Worm (Caenorhabditis elegans) whole organism, mixed stage, embryonic: Measurements from ENCODE around the gene die-1.

ENCODE experiments used
- M03D4.4 ChIP-seq: sonication (generic microtip); optimal IDR thresholded peaks from 2 replicates; lab custom pipeline; 2017; ENCODE audit warnings: mild to moderate bottlenecking, missing genetic modification characterization, missing compliant biosample characterization
- bed-3 ChIP-seq: fragments of 200-800 bp; sonication (Bioruptor generic); optimal IDR thresholded peaks from 3 replicates; lab custom pipeline; 2018; ENCODE audit warnings: mild to moderate bottlenecking, missing genetic modification characterization, moderate library complexity, missing compliant biosample characterization
- blmp-1 ChIP-seq: fragments of 150-350 bp; optimal IDR thresholded peaks from 2 replicates; lab custom pipeline; 2014; ENCODE audit warnings: missing biosample characterization, missing genetic modification characterization
- ceh-83 ChIP-seq: fragments of 200-800 bp; sonication (Bioruptor generic); optimal IDR thresholded peaks from 2 replicates; lab custom pipeline; 2018; ENCODE audit warnings: mild to moderate bottlenecking, missing genetic modification characterization, missing compliant biosample characterization
- ces-1 ChIP-seq: fragments of 150-350 bp; optimal IDR thresholded peaks from 2 replicates; lab custom pipeline; 2014; ENCODE audit warnings: missing biosample characterization, missing genetic modification reagents, missing genetic modification characterization
- cnd-1 ChIP-seq: fragments of 200-800 bp; sonication (Bioruptor generic); optimal IDR thresholded peaks from 2 replicates; lab custom pipeline; 2018; ENCODE audit warnings: mild to moderate bottlenecking, missing genetic modification characterization, missing compliant biosample characterization
- drap-1 ChIP-seq: fragments of 200-800 bp; sonication (Bioruptor generic); optimal IDR thresholded peaks from 3 replicates; lab custom pipeline; 2018; ENCODE audit warnings: mild to moderate bottlenecking, missing genetic modification characterization, missing compliant biosample characterization
- elt-3 ChIP-seq: fragments of 150-350 bp; optimal IDR thresholded peaks from 2 replicates; lab custom pipeline; 2014; ENCODE audit warnings: missing biosample characterization, missing genetic modification characterization
- flh-1 ChIP-seq: fragments of 200-800 bp; sonication (Bioruptor generic); optimal IDR thresholded peaks from 2 replicates; lab custom pipeline; 2018; ENCODE audit warnings: mild to moderate bottlenecking, missing genetic modification characterization, moderate library complexity, missing compliant biosample characterization
- hlh-1 ChIP-seq: fragments of 150-350 bp; optimal IDR thresholded peaks from 2 replicates; lab custom pipeline; 2014; ENCODE audit warnings: missing biosample characterization, missing genetic modification reagents, missing genetic modification characterization
- lin-13 ChIP-seq: fragments of 150-350 bp; optimal IDR thresholded peaks from 2 replicates; lab custom pipeline; 2014; ENCODE audit warnings: missing biosample characterization, missing genetic modification characterization
- lin-32 ChIP-seq: fragments of 200-800 bp; sonication (Bioruptor generic); optimal IDR thresholded peaks from 2 replicates; lab custom pipeline; 2018; ENCODE audit warnings: mild to moderate bottlenecking, missing genetic modification characterization, missing compliant biosample characterization
- lsy-2 ChIP-seq: fragments of 150-350 bp; optimal IDR thresholded peaks from 2 replicates; lab custom pipeline; 2014; ENCODE audit warnings: missing biosample characterization, missing genetic modification characterization
- mab-5 ChIP-seq: fragments of 150-350 bp; optimal IDR thresholded peaks from 2 replicates; lab custom pipeline; 2014; ENCODE audit warnings: missing biosample characterization, missing genetic modification characterization
- mep-1 ChIP-seq: fragments of 150-350 bp; optimal IDR thresholded peaks from 2 replicates; lab custom pipeline; 2017; ENCODE audit warnings: missing biosample characterization, missing genetic modification reagents, missing genetic modification characterization, inconsistent platforms
- mls-2 ChIP-seq: sonication (generic microtip); optimal IDR thresholded peaks from 2 replicates; lab custom pipeline; 2016; ENCODE audit warnings: mild to moderate bottlenecking, missing genetic modification characterization, moderate library complexity, missing compliant biosample characterization
- nhr-12 ChIP-seq: fragments of 150-350 bp; optimal IDR thresholded peaks from 2 replicates; lab custom pipeline; 2014; ENCODE audit warnings: missing biosample characterization, missing genetic modification characterization
- nhr-237 ChIP-seq: fragments of 150-350 bp; optimal IDR thresholded peaks from 2 replicates; lab custom pipeline; 2014; ENCODE audit warnings: missing biosample characterization, missing genetic modification characterization
- pha-4 ChIP-seq: fragments of 150-350 bp; optimal IDR thresholded peaks from 2 replicates; lab custom pipeline; 2018; ENCODE audit warnings: missing biosample characterization, missing genetic modification reagents, missing genetic modification characterization
- snpc-4 ChIP-seq: fragments of 150-350 bp; optimal IDR thresholded peaks from 2 replicates; lab custom pipeline; 2014; ENCODE audit warnings: missing biosample characterization, missing genetic modification characterization
- sptf-1 ChIP-seq: sonication (generic microtip); optimal IDR thresholded peaks from 2 replicates; lab custom pipeline; 2017; ENCODE audit warnings: mild to moderate bottlenecking, missing genetic modification characterization, moderate library complexity, missing compliant biosample characterization
- tbx-8 ChIP-seq: fragments of 200-800 bp; sonication (Bioruptor generic); optimal IDR thresholded peaks from 2 replicates; lab custom pipeline; 2018; ENCODE audit warnings: mild to moderate bottlenecking, missing genetic modification characterization, moderate library complexity, missing compliant biosample characterization
- unc-120 ChIP-seq: sonication (generic microtip); optimal IDR thresholded peaks from 2 replicates; lab custom pipeline; 2017; ENCODE audit warnings: missing genetic modification characterization, missing compliant biosample characterization; ENCODE audit not compliant: poor library complexity, severe bottlenecking
- unc-39 ChIP-seq: fragments of 150-350 bp; optimal IDR thresholded peaks from 2 replicates; lab custom pipeline; 2014; ENCODE audit warnings: missing biosample characterization, missing genetic modification characterization
- unc-62 ChIP-seq: fragments of 150-350 bp; optimal IDR thresholded peaks from 2 replicates; lab custom pipeline; 2014; ENCODE audit warnings: missing biosample characterization, missing genetic modification reagents, missing genetic modification characterization
- zip-8 ChIP-seq: fragments of 150-350 bp; optimal IDR thresholded peaks from 2 replicates; lab custom pipeline; 2014; ENCODE audit warnings: missing biosample characterization, missing genetic modification characterization

The die-1 gene

DNA sequence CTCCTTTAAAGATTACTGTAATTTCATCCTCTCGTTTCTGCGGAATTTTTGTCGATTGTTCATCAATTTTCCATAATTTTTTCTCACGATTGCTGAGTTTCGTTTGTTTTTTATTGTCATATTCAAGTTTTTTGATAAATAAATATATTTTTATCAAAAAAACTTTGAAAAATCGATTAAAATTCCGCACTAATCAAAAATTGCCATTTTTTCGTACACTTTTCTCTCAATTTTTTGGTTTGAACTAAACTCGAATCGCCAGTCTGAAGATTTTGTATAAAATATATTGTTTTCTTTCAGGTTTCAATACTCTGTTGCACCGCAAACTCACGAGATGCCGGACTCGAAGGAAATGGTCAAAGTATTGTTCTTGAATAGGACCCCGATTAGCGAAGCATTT, 26.9 kb downstream of the die-1 start, which contains the start of gene ogr-2:
TSS of gene ogr-2 (plus strand) at position 301 of the 400 bp plus-strand sequence.
- TF ChIP-seq sptf-1 (no peak), blmp-1 (tag; lab: Kevin White, UChicago) (no peak), unc-120 (tag; lab: Kevin White, UChicago) (no peak), elt-3 (tag; lab: Kevin White, UChicago) (no peak), nhr-12 (tag; lab: Kevin White, UChicago) (no peak), mep-1 (tag; lab: Kevin White, UChicago) (no peak), M03D4.4 (tag; lab: Kevin White, UChicago) (no peak), lin-32 (GFP tag; lab: Kevin White, UChicago) (no peak)
- TF ChIP-seq, all 35 proteins: peak for 0

DNA sequence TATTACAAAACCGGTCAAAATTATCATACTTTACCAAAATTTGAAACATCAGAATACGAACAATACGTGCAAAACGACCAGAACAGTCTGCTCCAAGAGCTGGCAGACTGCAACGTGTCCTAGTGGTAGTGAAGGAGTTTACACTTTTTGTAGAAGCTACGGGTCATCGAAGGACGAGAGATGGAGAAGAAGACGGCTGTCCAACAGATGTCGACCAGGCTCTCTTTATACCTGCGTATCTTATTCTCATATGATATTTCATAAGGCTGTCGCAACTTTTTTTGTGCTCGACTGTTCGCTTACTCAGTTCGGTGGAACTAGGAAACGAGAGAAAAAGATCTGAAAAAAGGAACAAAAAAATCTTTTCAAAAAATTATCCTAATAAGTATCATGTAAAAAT, 27.9 kb downstream of the die-1 start, which contains the start of gene let-268:
TSS of gene let-268 (minus strand) at position 182 of the 400 bp plus-strand sequence.
- no peak for TF ChIP-seq sptf-1
- peak; percentile 99 for TF ChIP-seq hlh-1
- TF ChIP-seq bed-3 (GFP tag; lab: Kevin White, UChicago): no peak
- no peak for TF ChIP-seq unc-39 (tag; lab: Kevin White, UChicago)

DNA sequence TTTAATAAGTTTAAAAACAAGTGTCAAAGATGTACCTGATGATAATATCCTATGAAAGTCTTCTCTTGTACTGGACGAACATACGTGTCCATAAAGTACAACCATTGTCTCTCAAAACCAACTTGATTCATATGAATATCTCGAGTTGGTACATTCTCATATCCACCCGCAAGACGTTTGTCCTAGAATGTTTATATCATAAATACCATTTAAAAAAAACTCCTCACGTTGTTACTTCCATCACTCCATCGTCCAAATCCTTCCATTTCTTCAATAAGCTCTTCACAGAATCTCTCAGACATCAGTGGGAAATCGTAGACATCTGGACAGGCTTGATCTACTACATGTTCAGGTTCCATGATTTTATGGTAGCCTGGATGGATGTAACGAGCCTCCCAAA, 32.3 kb downstream of the die-1 start:
- TF ChIP-seq drap-1 (GFP tag; lab: Kevin White, UChicago) (no peak), M03D4.4 (tag; lab: Kevin White, UChicago) (no peak), unc-62 (GFP tag; lab: Kevin White, UChicago) (no peak), zip-8 (tag; lab: Kevin White, UChicago) (no peak), ceh-83 (no peak), nhr-12 (tag; lab: Kevin White, UChicago) (no peak), ces-1 (GFP tag; lab: Kevin White, UChicago) (no peak), nhr-237 (tag; lab: Kevin White, UChicago) (no peak), unc-120 (tag; lab: Kevin White, UChicago) (no peak), bed-3 (GFP tag; lab: Kevin White, UChicago) (no peak)

DNA sequence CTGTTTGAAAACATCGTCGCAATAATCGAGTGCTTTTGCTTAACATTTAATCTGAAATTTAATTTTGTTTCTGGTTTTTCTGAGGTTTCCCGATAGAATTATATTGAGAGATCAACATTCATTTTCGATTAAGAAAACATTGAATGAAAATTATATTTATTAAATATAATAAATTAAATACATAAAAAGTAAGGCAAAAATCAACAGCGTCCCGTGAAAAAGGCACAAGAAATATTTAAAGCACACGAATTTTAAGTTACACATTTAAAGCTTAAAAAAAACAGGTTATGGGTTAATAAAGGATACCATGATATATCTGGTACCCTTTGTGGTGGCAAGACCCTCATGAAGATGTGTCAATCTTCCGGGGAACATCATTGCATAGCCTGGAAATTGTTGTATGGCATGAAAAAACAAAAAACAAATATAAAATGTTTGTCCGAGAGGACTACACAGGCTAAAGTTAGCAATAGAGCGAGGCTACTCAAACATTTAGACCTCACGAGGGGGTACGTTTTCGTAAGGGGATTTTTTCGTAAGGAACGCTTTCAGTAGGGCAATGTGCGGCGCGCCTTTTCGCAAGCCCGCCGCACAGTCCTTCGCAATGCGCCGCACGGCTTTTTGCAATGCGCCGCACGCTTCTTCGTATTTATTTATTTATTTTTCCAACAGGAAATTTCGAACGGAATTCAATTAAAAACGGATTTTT, 34.4 kb downstream of the die-1 start, which contains the start of gene mtcu-2:
TSS of gene mtcu-2 (minus strand) at position 51 of the 709 bp plus-strand sequence.
- peak; percentile 35 for TF ChIP-seq nhr-237 (tag; lab: Kevin White, UChicago)
- peak; percentile 46 for TF ChIP-seq drap-1 (GFP tag; lab: Kevin White, UChicago)
- peak; percentile 71 for TF ChIP-seq sptf-1
- TF ChIP-seq ceh-83: peak; percentile 48
- peak; percentile 59 for TF ChIP-seq ces-1 (GFP tag; lab: Kevin White, UChicago)
- peak; percentile 59 for TF ChIP-seq mep-1 (tag; lab: Kevin White, UChicago)
- peak; percentile 40 for TF ChIP-seq lin-13 (tag; lab: Kevin White, UChicago)
- TF ChIP-seq lsy-2: peak; percentile 60
- peak; percentile 23 for TF ChIP-seq cnd-1 (tag; lab: Kevin White, UChicago)
- TF ChIP-seq pha-4 (tag; lab: Kevin White, UChicago): peak; percentile 63

DNA sequence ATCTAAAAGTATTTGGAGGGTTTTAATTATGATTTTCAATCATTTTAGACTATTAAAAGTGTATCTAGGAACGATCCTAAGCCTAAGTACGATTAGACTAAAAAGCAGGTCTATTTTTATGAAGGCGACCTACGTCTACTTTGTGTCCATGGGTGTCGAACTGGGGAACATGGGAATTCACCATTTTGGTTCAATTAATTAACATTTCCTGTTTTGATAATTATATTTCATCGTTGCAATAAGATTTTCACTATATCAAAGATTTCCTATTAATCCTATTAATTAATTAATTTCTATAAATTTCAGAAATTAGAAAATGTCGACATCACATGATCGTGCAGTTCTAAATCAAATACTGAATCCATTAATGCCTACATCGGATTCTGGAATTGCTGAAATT, 37.8 kb downstream of the die-1 start, which contains the start of gene ttc-36:
TSS of gene ttc-36 (plus strand) at position 301 of the 400 bp plus-strand sequence.
- TF ChIP-seq nhr-237 (tag; lab: Kevin White, UChicago) (no peak), bed-3 (GFP tag; lab: Kevin White, UChicago) (no peak), lin-13 (tag; lab: Kevin White, UChicago) (no peak), unc-62 (GFP tag; lab: Kevin White, UChicago) (no peak), lin-32 (GFP tag; lab: Kevin White, UChicago) (no peak), blmp-1 (tag; lab: Kevin White, UChicago) (no peak), mep-1 (tag; lab: Kevin White, UChicago) (no peak), drap-1 (GFP tag; lab: Kevin White, UChicago) (no peak), mls-2 (no peak), cnd-1 (tag; lab: Kevin White, UChicago) (no peak), unc-39 (tag; lab: Kevin White, UChicago) (no peak), nhr-12 (tag; lab: Kevin White, UChicago) (no peak), snpc-4 (tag; lab: Kevin White, UChicago) (no peak), flh-1 (GFP tag; lab: Kevin White, UChicago) (no peak), tbx-8 (GFP tag; lab: Kevin White, UChicago) (no peak), mab-5 (tag; lab: Kevin White, UChicago) (no peak), sptf-1 (no peak)
